Worm (Caenorhabditis elegans) whole organism, L1 larva: ENCODE data around the gene erp-44.3.

Source experiments
- aha-1 ChIP-seq: fragments of 150-350 bp; optimal IDR thresholded peaks from 2 replicates; lab custom pipeline; 2014; ENCODE audit warnings: missing biosample characterization, missing genetic modification characterization
- elt-3 ChIP-seq, 6 experiments: fragments of 150-350 bp in 1 of 6; sonication (generic microtip); optimal IDR thresholded peaks; 2 replicates each; lab custom pipeline; 2017 to 2018; ENCODE audit warnings: missing biosample characterization in 6 of 6, missing genetic modification characterization in 6 of 6, inconsistent platforms in 1 of 6
- lsy-2 ChIP-seq, 2 experiments: fragments of 150-350 bp; optimal IDR thresholded peaks; 2 replicates each; lab custom pipeline; 2014; ENCODE audit warnings: missing biosample characterization in 2 of 2, missing genetic modification characterization in 2 of 2
- nhr-11 ChIP-seq: fragments of 150-350 bp; optimal IDR thresholded peaks from 2 replicates; lab custom pipeline; 2014; ENCODE audit warnings: missing biosample characterization, missing genetic modification characterization
- nhr-12 ChIP-seq: sonication (generic microtip); optimal IDR thresholded peaks from 2 replicates; lab custom pipeline; 2017; ENCODE audit warnings: missing biosample characterization, missing genetic modification characterization
- pqm-1 ChIP-seq: sonication (generic microtip); optimal IDR thresholded peaks from 3 replicates; lab custom pipeline; 2017; ENCODE audit warnings: missing biosample characterization, missing genetic modification characterization
- skn-1 ChIP-seq: fragments of 150-350 bp; optimal IDR thresholded peaks from 2 replicates; lab custom pipeline; 2014; ENCODE audit warnings: missing biosample characterization, missing genetic modification characterization
- snpc-4 ChIP-seq: fragments of 150-350 bp; optimal IDR thresholded peaks from 2 replicates; lab custom pipeline; 2014; ENCODE audit warnings: missing biosample characterization, missing genetic modification characterization
- unc-62 ChIP-seq: fragments of 150-350 bp; optimal IDR thresholded peaks from 2 replicates; lab custom pipeline; 2014; ENCODE audit warnings: missing biosample characterization, missing genetic modification reagents, missing genetic modification characterization

DNA sequence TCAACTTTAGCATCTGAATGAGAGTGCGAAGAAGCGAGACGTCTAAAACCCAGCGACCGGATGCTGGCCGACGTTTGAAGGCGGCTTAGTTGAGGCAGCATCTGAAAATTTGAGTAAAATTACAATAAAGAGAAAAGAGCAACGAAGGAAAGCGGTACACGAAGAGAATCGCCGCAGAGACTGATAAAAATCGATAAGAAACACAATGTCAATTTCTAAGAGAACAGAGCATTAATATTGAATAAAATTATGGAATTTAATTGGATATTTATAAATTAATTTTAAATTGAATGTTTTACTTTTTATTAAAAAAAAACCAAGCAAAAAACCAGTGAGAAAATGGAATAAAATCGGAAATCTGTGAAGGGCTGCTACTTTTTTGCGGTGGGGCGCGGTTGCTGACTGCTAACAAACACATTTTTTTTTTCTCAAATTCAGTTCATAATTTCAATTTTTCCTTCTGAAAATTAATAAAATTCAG is 7.7 kb downstream of the erp-44.3 start, which contains the start of the genes ndub-11 and moc-3:
- TF ChIP-seq snpc-4 (no peak), aha-1 (tag; lab: Kevin White, UChicago) (no peak), elt-3 (tag; optimal IDR thresholded peaks at IDR 0.05; lab: Kevin White, UChicago) (no peak), skn-1 (tag; lab: Kevin White, UChicago) (no peak), pqm-1 (no peak), unc-62 (no peak), nhr-12 (tag; lab: Kevin White, UChicago) (no peak), lsy-2 (tag; optimal IDR thresholded peaks at IDR 0.05; lab: Kevin White, UChicago) (peak in 1 of 2 experiments; percentile 9), nhr-11 (no peak)
